Fruit fly (Drosophila melanogaster) Kc167 (cell line): Measurements from ENCODE around the gene Sfp93F.

ENCODE experiments used
- Sin3A ChIP-seq: fragments of >200 bp; optimal IDR thresholded peaks from 2 replicates; lab custom pipeline; 2018; ENCODE audit warnings: missing external identifiers
- h ChIP-seq: fragments of >200 bp; optimal IDR thresholded peaks from 3 replicates; lab custom pipeline; 2018; ENCODE audit warnings: missing external identifiers
- insv ChIP-seq: fragments of >200 bp; optimal IDR thresholded peaks from 3 replicates; lab custom pipeline; 2018; ENCODE audit warnings: missing external identifiers
- ttk ChIP-seq: sonication (Bioruptor generic); optimal IDR thresholded peaks from 2 replicates; lab custom pipeline; 2017; ENCODE audit warnings: missing external identifiers

DNA sequence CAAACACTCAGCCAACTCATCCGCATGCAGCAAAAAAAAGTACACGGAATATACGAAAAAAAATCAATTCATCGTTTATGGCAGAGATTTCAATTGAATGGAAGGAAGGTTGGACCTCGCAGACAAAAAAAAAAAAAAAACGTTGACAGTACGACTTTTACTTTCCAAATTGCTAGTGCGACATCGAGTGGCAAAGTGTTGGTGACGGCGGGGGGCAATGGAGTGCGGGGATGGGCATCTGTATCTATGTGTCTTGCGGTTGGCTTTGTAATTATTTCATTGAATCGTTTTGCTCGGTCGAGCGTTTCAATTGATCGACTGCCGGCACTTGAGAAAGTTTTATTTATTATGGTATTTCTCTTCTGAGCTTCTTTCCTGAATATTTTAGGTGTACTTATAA lies 34.6 kb downstream of the Sfp93F start:
- TF ChIP-seq h (no peak), Sin3A (lab: Kevin White, UChicago) (no peak), ttk (no peak), insv (lab: Kevin White, UChicago) (no peak)
